Worm (Caenorhabditis elegans): ENCODE results near the gene msa-1.

The msa-1 gene

ce11 chrIV:9092011-9092410 lies 3.6 kb downstream of the msa-1 start:
- TF ChIP-seq elt-1 (tag; optimal IDR thresholded peaks at IDR 0.05) (no peak), nhr-25 (tag; optimal IDR thresholded peaks at IDR 0.05) (no peak), nhr-11 (tag; optimal IDR thresholded peaks at IDR 0.05) (no peak), lin-39 (tag; optimal IDR thresholded peaks at IDR 0.05) (no peak), lsy-12 (tag; optimal IDR thresholded peaks at IDR 0.05) (no peak), fkh-10 (GFP tag; optimal IDR thresholded peaks at IDR 0.05) (peak; percentile 82), nfya-1 (tag; optimal IDR thresholded peaks at IDR 0.05; ENCODE audit: insufficient read depth) (peak; percentile 8)

ce11 chrIV:9093932-9094331 lies 5.5 kb downstream of the msa-1 start, which contains the start of gene lpl-1:
lpl-1 (minus strand) TSS chrIV:9094032.
- TF ChIP-seq nhr-237 (tag; optimal IDR thresholded peaks at IDR 0.05) (no peak), ztf-11 (tag; optimal IDR thresholded peaks at IDR 0.05) (no peak)

ce11 chrIV:9094356-9094755 lies 6.0 kb downstream of the msa-1 start, which contains the start of gene mrpl-42:
mrpl-42 (minus strand) TSS chrIV:9094456.
- TF ChIP-seq fkh-10 (GFP tag; optimal IDR thresholded peaks at IDR 0.05) (no peak), elt-2 (tag; optimal IDR thresholded peaks at IDR 0.05) (no peak), lin-15B (tag; optimal IDR thresholded peaks at IDR 0.05) (no peak), skn-1 (tag; optimal IDR thresholded peaks at IDR 0.05) (no peak), mdl-1 (tag; optimal IDR thresholded peaks at IDR 0.05) (no peak), daf-12 (tag; optimal IDR thresholded peaks at IDR 0.05) (no peak), ztf-11 (tag; optimal IDR thresholded peaks at IDR 0.05) (no peak), jun-1 (tag; optimal IDR thresholded peaks at IDR 0.05) (no peak), nhr-11 (tag; optimal IDR thresholded peaks at IDR 0.05) (no peak), ceh-9 (tag; optimal IDR thresholded peaks at IDR 0.05) (no peak), snpc-4 (tag; optimal IDR thresholded peaks at IDR 0.05) (no peak), nhr-25 (tag; optimal IDR thresholded peaks at IDR 0.05) (no peak), unc-39 (tag; optimal IDR thresholded peaks at IDR 0.05) (no peak), nfya-1 (tag; optimal IDR thresholded peaks at IDR 0.05; ENCODE audit: insufficient read depth) (no peak), nhr-43 (tag; optimal IDR thresholded peaks at IDR 0.05; ENCODE audit: poor library complexity, severe bottlenecking) (no peak), hmg-11 (tag; optimal IDR thresholded peaks at IDR 0.05) (no peak), ceh-82 (tag; optimal IDR thresholded peaks at IDR 0.05) (no peak), tbx-2 (tag; optimal IDR thresholded peaks at IDR 0.05) (no peak), eor-1 (tag; optimal IDR thresholded peaks at IDR 0.05) (no peak), ceh-28 (tag; optimal IDR thresholded peaks at IDR 0.05) (no peak)

- TF ChIP-seq ceh-28 (tag; optimal IDR thresholded peaks at IDR 0.05) (no peak), pha-4 (tag; optimal IDR thresholded peaks at IDR 0.05) (no peak), ama-1 (optimal IDR thresholded peaks at IDR 0.05) (no peak), nhr-43 (tag; optimal IDR thresholded peaks at IDR 0.05; ENCODE audit: poor library complexity, severe bottlenecking) (no peak), snpc-4 (tag; optimal IDR thresholded peaks at IDR 0.05) (no peak), egl-27 (tag; optimal IDR thresholded peaks at IDR 0.05) (no peak), sea-2 (GFP tag; optimal IDR thresholded peaks at IDR 0.05) (no peak), ztf-11 (tag; optimal IDR thresholded peaks at IDR 0.05) (no peak), zag-1 (tag; optimal IDR thresholded peaks at IDR 0.05) (no peak), nhr-11 (tag; optimal IDR thresholded peaks at IDR 0.05) (no peak), nhr-25 (tag; optimal IDR thresholded peaks at IDR 0.05) (no peak), elt-2 (tag; optimal IDR thresholded peaks at IDR 0.05) (no peak), aly-2 (tag; optimal IDR thresholded peaks at IDR 0.05) (no peak), jun-1 (tag; optimal IDR thresholded peaks at IDR 0.05) (no peak)
Measured at ce11 chrIV:9095553-9095952, 7.2 kb downstream of the msa-1 start, which contains the start of gene icln-1. icln-1 (minus strand) TSS chrIV:9095653.

ce11 chrIV:9096160-9096879 lies 7.9 kb downstream of the msa-1 start, which contains the start of the genes znf-706 and cpna-3:
znf-706 (minus strand) TSS chrIV:9096231.
cpna-3 (plus strand) TSS chrIV:9096842.
- TF ChIP-seq hmg-11 (tag; optimal IDR thresholded peaks at IDR 0.05) (peak; percentile 15), elt-2 (tag; optimal IDR thresholded peaks at IDR 0.05) (peak; percentile 5), nhr-23 (tag; optimal IDR thresholded peaks at IDR 0.05) (peak; percentile 0), lin-39 (tag; optimal IDR thresholded peaks at IDR 0.05) (no peak)

ce11 chrIV:9098942-9099341 lies 10.5 kb downstream of the msa-1 start, which contains the start of gene gldi-10:
gldi-10 (plus strand) TSS chrIV:9099242.
- TF ChIP-seq nhr-12 (tag; optimal IDR thresholded peaks at IDR 0.05) (no peak), elt-3 (tag; optimal IDR thresholded peaks at IDR 0.05) (no peak), nhr-237 (tag; optimal IDR thresholded peaks at IDR 0.05) (no peak), ztf-11 (tag; optimal IDR thresholded peaks at IDR 0.05) (no peak), egl-27 (tag; optimal IDR thresholded peaks at IDR 0.05) (no peak), unc-39 (tag; optimal IDR thresholded peaks at IDR 0.05) (no peak), hmg-11 (tag; optimal IDR thresholded peaks at IDR 0.05) (no peak)
